Worm (Caenorhabditis elegans): ENCODE results near the gene gst-4.

The gst-4 gene

DNA sequence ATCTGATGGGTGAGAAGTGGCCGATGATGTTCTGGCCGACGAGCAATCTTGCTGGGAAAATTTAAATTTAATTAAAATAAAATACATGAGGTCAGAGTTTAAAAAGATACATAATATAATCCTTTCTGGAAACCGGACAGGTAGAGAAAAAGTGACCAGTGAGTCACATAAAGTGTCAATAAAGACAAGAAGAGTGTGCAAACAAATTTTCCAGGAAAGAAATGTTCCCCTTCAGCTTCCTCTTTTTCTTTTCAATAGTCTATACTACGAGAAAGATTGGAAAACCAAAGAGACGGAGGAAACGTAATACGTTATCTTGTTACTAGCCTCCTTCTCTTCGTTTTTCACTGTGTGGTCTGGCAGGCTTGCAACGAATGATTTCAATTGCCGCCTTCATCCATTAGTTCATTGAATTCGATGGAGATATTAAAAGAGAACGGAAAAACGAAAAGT lies 8.6 kb downstream of the gst-4 start, which contains the start of gene tsp-12:
tsp-12 (minus strand) TSS at position 51 of the 453 bp plus-strand sequence.
- TF ChIP-seq fkh-10 (GFP tag; optimal IDR thresholded peaks at IDR 0.05) = peak; percentile 43
- no peak for TF ChIP-seq ztf-7 (tag; optimal IDR thresholded peaks at IDR 0.05)
- TF ChIP-seq T20F7.1 (GFP tag; optimal IDR thresholded peaks at IDR 0.05) = no peak
- peak; percentile 11 for TF ChIP-seq nhr-28 (tag; optimal IDR thresholded peaks at IDR 0.05)
- TF ChIP-seq hlh-11 (tag; optimal IDR thresholded peaks at IDR 0.05) = no peak

DNA sequence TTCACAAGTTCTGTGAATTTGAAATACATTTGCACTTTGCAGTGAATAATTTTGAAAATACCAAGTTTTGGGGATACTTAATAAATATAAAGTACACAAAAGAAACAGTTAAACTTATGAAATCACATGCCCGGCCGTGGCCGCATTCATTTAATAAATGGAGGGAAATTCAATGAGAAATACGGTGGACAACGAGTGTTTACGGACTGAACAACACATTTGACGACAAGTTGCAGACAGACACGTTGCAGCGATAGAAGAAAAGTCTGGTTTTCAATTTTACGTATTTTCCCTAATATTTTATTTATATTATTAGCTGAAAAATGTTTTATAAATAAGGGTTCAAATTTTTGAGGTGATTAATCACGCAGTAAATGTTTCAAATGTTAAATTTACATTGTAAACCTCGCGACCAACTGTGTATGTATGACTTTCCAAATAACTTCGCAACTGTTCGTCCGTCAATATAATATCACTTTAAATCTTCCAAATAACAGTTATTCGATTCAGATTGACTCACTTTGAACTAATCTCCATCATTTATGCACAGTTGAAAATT lies 9.5 kb downstream of the gst-4 start, which contains the start of gene copg-1:
copg-1 (plus strand) TSS at position 509 of the 559 bp plus-strand sequence.
- TF ChIP-seq mxl-3 (GFP tag; optimal IDR thresholded peaks at IDR 0.05) (peak; percentile 11), ceh-32 (tag; optimal IDR thresholded peaks at IDR 0.05; ENCODE audit: poor library complexity) (no peak), Y48G9A.11 (GFP tag; IDR thresholded peaks at IDR 0.05) (no peak), rbr-2 (tag; optimal IDR thresholded peaks at IDR 0.05) (peak; percentile 19), mdl-1 (tag; optimal IDR thresholded peaks at IDR 0.05) (peak in 1 of 2 experiments; percentile 9), dpl-1 (GFP tag; optimal IDR thresholded peaks at IDR 0.05) (peak; percentile 55), dve-1 (tag; optimal IDR thresholded peaks at IDR 0.05; ENCODE audit: insufficient read depth) (peak; percentile 39), zfp-2 (tag; optimal IDR thresholded peaks at IDR 0.05) (no peak), fkh-10 (GFP tag; optimal IDR thresholded peaks at IDR 0.05) (peak; percentile 13), lsy-2 (tag; optimal IDR thresholded peaks at IDR 0.05) (peak in 1 of 2 experiments; percentile 96), lin-38 (GFP tag; IDR thresholded peaks at IDR 0.05) (peak; percentile 39; the same call in 1 of the 2 replicates), hlh-11 (tag; optimal IDR thresholded peaks at IDR 0.05) (peak; percentile 24), ces-1 (GFP tag; optimal IDR thresholded peaks at IDR 0.05) (peak; percentile 55), lin-13 (GFP tag; optimal IDR thresholded peaks at IDR 0.05) (peak; percentile 42), hlh-30 (tag; optimal IDR thresholded peaks at IDR 0.05; ENCODE audit: insufficient read depth) (peak; percentile 80), attf-4 (tag; optimal IDR thresholded peaks at IDR 0.05) (no peak), dmd-8 (GFP tag; IDR thresholded peaks at IDR 0.05) (no peak), nhr-6 (tag; optimal IDR thresholded peaks at IDR 0.05) (peak; percentile 28), T20F7.1 (GFP tag; optimal IDR thresholded peaks at IDR 0.05) (peak; percentile 52), tra-1 (GFP tag; IDR thresholded peaks at IDR 0.05) (no peak), ctbp-1 (GFP tag; IDR thresholded peaks at IDR 0.05) (0 out of 2 replicates have a peak, but pooled peaks have one; percentile 16), dmd-6 (GFP tag; IDR thresholded peaks at IDR 0.05) (0 out of 2 replicates have a peak, but pooled peaks have one; percentile 7), mep-1 (tag; optimal IDR thresholded peaks at IDR 0.05) (peak; percentile 42), mes-2 (tag; optimal IDR thresholded peaks at IDR 0.05; ENCODE audit: poor library complexity, severe bottlenecking) (peak; percentile 77), aha-1 (tag) (peak; percentile 74), nhr-28 (tag; optimal IDR thresholded peaks at IDR 0.05) (peak; percentile 28)

DNA sequence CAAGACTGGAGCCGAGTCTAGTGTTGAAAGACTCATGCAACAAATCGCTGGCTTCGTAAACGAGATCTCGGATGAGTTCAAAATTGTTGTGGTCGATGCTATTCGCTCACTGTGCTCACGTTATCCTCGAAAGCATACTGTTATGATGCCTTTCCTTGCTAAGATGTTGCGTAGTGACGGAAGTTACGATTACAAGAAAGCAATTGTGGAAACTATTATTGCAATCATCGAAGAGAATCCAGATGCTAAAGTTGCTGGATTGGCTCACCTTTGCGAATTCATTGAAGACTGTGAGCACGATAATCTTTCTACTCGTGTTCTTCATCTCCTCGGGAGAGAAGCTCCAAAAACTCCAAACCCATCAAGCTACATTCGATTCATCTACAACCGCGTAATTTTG lies 11.5 kb downstream of the gst-4 start:
- TF ChIP-seq daf-12 (tag; optimal IDR thresholded peaks at IDR 0.05) = no peak
- peak in 1 of 2 experiments; percentile 95 for TF ChIP-seq unc-62 (GFP tag; optimal IDR thresholded peaks at IDR 0.05 in 1 of 2)
- no peak for TF ChIP-seq unc-62 (tag; optimal IDR thresholded peaks at IDR 0.05)

DNA sequence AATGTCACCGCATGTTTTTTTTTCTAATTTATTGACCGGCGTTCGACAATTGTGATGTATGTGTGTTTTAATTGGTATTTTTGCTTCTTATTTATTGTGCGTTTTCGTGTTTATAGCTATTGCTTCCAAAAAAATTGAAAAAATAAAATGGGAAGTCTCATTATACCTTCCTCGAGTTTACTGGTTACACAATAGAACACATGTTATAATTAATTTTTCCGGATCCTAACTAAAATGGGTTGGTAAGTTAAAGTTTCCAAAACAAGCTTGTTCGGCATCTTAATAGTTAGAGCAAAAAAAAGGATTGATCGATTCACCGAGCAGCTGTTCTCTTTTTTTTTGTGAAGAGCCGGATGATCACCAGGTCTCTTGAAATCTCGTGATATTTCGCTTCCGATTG lies 13.4 kb downstream of the gst-4 start, which contains the start of gene ttr-54:
ttr-54 (plus strand) TSS at position 301 of the 400 bp plus-strand sequence.
- TF ChIP-seq daf-16 (GFP tag; optimal IDR thresholded peaks at IDR 0.05) = no peak
- no peak for TF ChIP-seq daf-16 (tag; optimal IDR thresholded peaks at IDR 0.05)
- peak; percentile 10 for TF ChIP-seq hlh-30 (tag; optimal IDR thresholded peaks at IDR 0.05; ENCODE audit: insufficient read depth)

DNA sequence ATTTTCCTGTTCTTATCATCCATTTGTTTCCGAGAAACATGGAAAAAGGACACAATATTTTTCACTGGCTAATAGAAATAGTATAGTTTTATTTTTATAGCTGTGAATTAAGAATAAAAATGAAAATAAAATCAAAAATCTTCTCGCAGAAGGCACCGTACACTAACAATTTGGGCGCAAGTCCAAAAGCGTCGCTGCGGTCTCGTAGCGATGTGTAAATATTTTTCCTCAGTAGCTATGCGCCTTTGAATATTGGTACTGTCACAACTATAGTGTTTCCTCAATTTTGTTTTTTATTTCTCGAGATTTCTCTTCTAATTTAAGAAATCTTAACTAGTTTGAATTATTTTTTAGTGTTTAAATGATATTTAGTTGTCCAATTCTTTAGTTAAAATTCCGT lies 15.0 kb downstream of the gst-4 start:
- TF ChIP-seq vab-7 (GFP tag; IDR thresholded peaks at IDR 0.05) (no peak), madf-9 (GFP tag; conservative IDR thresholded peaks at IDR 0.05) (no peak), snpc-1.2 (GFP tag; IDR thresholded peaks at IDR 0.05) (peak; percentile 63; the same call in 1 of the 2 replicates), lin-1 (GFP tag; IDR thresholded peaks at IDR 0.05) (no peak), ztf-7 (tag; optimal IDR thresholded peaks at IDR 0.05) (no peak), aly-2 (tag; optimal IDR thresholded peaks at IDR 0.05) (no peak)
